Fruit fly (Drosophila melanogaster): Measurements from ENCODE around the gene CG32221.

DNA sequence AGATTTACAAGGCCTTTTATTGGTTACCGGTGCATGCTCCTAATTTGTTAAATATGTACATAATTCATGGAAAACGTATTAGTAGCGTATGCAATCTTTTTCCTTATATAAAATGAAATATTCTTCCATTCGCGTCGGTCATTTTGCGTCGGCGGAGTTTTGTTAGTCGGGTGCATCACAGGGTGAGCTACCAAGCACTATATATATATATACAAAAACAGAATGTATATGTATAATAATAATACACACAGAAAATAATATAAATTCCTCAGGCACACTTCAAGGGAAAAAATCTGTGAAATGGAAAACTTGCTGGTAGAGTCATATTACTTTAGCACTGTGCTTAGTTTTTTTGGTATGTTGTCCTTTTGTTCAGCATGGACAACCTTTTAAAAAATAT is 35.5 kb upstream of the CG32221 start, which contains the start of gene Ir76a:
- TF ChIP-seq kay (GFP tag; ENCODE audit: borderline replicate concordance) = no peak
- no peak for TF ChIP-seq CG1620 (GFP tag; optimal IDR thresholded peaks at IDR 0.05)
- TF ChIP-seq CG14711 (tag; optimal IDR thresholded peaks at IDR 0.05) = no peak
- TF ChIP-seq ovo (GFP tag; optimal IDR thresholded peaks at IDR 0.05) = no peak
- peak; percentile 25 for TF ChIP-seq tj (GFP tag; optimal IDR thresholded peaks at IDR 0.05)
- TF ChIP-seq cic (GFP tag; optimal IDR thresholded peaks at IDR 0.05) = no peak
- TF ChIP-seq bab1 (GFP tag; optimal IDR thresholded peaks at IDR 0.05) = no peak
- TF ChIP-seq Hr96 (GFP tag; optimal IDR thresholded peaks at IDR 0.05) = no peak
- TF ChIP-seq cnc (optimal IDR thresholded peaks at IDR 0.05) = no peak
- no peak for TF ChIP-seq CG7045 (GFP tag; optimal IDR thresholded peaks at IDR 0.05)
- TF ChIP-seq toe (GFP tag; optimal IDR thresholded peaks at IDR 0.05) = no peak
- TF ChIP-seq CG12768 (GFP tag; optimal IDR thresholded peaks at IDR 0.05) = no peak
- no peak for TF ChIP-seq Mnt (GFP tag; optimal IDR thresholded peaks at IDR 0.05)
